Worm (Caenorhabditis elegans): Measurements from ENCODE around the gene B0478.3.

Gene B0478.3

ce11 chrIV:6937548-6937947, 26.9 kb downstream of the B0478.3 start, which contains the start of gene npr-12:
TSS of gene npr-12 (minus strand) at chrIV:6937648.
- TF ChIP-seq F39B2.1 (GFP tag; IDR thresholded peaks at IDR 0.05) (no peak), ztf-26 (tag; optimal IDR thresholded peaks at IDR 0.05) (no peak), nfya-2 (GFP tag; IDR thresholded peaks at IDR 0.05) (no peak), mxl-1 (tag; optimal IDR thresholded peaks at IDR 0.05) (no peak), snpc-1.3 (tag; optimal IDR thresholded peaks at IDR 0.05; ENCODE audit: insufficient read depth) (no peak), F22D6.2 (tag; optimal IDR thresholded peaks at IDR 0.05) (no peak), hmg-20 (GFP tag; IDR thresholded peaks at IDR 0.05) (no peak), ztf-28 (GFP tag; IDR thresholded peaks at IDR 0.05) (no peak), cebp-2 (GFP tag; IDR thresholded peaks at IDR 0.05) (no peak), snpc-4 (GFP tag; optimal IDR thresholded peaks at IDR 0.05) (no peak), snpc-4 (tag; optimal IDR thresholded peaks at IDR 0.05) (no peak), Y56A3A.18 (GFP tag; IDR thresholded peaks at IDR 0.05) (no peak), akir-1 (GFP tag; optimal IDR thresholded peaks at IDR 0.05) (no peak), ceh-40 (GFP tag; IDR thresholded peaks at IDR 0.05) (no peak), T07F8.4 (tag; optimal IDR thresholded peaks at IDR 0.05) (no peak), repo-1 (tag; optimal IDR thresholded peaks at IDR 0.05) (no peak), chd-7 (tag; optimal IDR thresholded peaks at IDR 0.05) (no peak)

- no peak for TF ChIP-seq lir-1 (GFP tag; conservative IDR thresholded peaks at IDR 0.05)
- TF ChIP-seq snpc-1.3 (tag; optimal IDR thresholded peaks at IDR 0.05; ENCODE audit: insufficient read depth), result no peak
- TF ChIP-seq chd-7 (tag; optimal IDR thresholded peaks at IDR 0.05), result no peak
- no peak for TF ChIP-seq akir-1 (GFP tag; optimal IDR thresholded peaks at IDR 0.05)
- TF ChIP-seq ceh-91 (GFP tag; IDR thresholded peaks at IDR 0.05), result no peak
- no peak for TF ChIP-seq madf-8 (GFP tag; conservative IDR thresholded peaks at IDR 0.05)
- TF ChIP-seq let-526 (GFP tag; IDR thresholded peaks at IDR 0.05), result no peak
- no peak for TF ChIP-seq F39B2.1 (GFP tag; IDR thresholded peaks at IDR 0.05)
- no peak for TF ChIP-seq F57C9.4 (tag; optimal IDR thresholded peaks at IDR 0.05)
- TF ChIP-seq lin-35 (GFP tag; optimal IDR thresholded peaks at IDR 0.05), result no peak
- TF ChIP-seq ceh-100 (GFP tag; IDR thresholded peaks at IDR 0.05), result no peak
- no peak for TF ChIP-seq B0019.2 (GFP tag; conservative IDR thresholded peaks at IDR 0.05)
- TF ChIP-seq ceh-58 (GFP tag; IDR thresholded peaks at IDR 0.05), result no peak
Measured at ce11 chrIV:6928417-6928816, 36.0 kb downstream of the B0478.3 start, which contains the start of gene cest-6. TSS of gene cest-6 (minus strand) at chrIV:6928517.

ce11 chrIV:6925520-6925919, 38.9 kb downstream of the B0478.3 start:
- TF ChIP-seq F57C9.4 (tag; optimal IDR thresholded peaks at IDR 0.05) (no peak), lir-1 (GFP tag; conservative IDR thresholded peaks at IDR 0.05) (no peak), ztf-18 (tag; optimal IDR thresholded peaks at IDR 0.05) (no peak), B0261.1 (tag; optimal IDR thresholded peaks at IDR 0.05) (no peak), dpff-1 (tag; optimal IDR thresholded peaks at IDR 0.05) (no peak), nhr-80 (tag; optimal IDR thresholded peaks at IDR 0.05) (no peak), egrh-3 (GFP tag; IDR thresholded peaks at IDR 0.05) (no peak), madf-6 (GFP tag; IDR thresholded peaks at IDR 0.05) (no peak), hlh-12 (tag; optimal IDR thresholded peaks at IDR 0.05) (no peak), ztf-3 (GFP tag; optimal IDR thresholded peaks at IDR 0.05) (no peak)

ce11 chrIV:6923070-6923469, 41.3 kb downstream of the B0478.3 start, which contains the start of gene T22D1.1:
TSS of gene T22D1.1 (plus strand) at chrIV:6923370.
- no peak for TF ChIP-seq cebp-1 (GFP tag; IDR thresholded peaks at IDR 0.05)
- TF ChIP-seq cebp-1 (tag; optimal IDR thresholded peaks at IDR 0.05), result no peak
- no peak for TF ChIP-seq F52B5.7 (tag; optimal IDR thresholded peaks at IDR 0.05)
- no peak for TF ChIP-seq ekl-4 (GFP tag; IDR thresholded peaks at IDR 0.05)
- TF ChIP-seq tbx-9 (tag; optimal IDR thresholded peaks at IDR 0.05; ENCODE audit: borderline replicate concordance), result no peak
- no peak for TF ChIP-seq him-1 (tag; optimal IDR thresholded peaks at IDR 0.05)
